Worm (Caenorhabditis elegans) whole organism, L1 larva: ENCODE results near the gene set-3.

Source experiments
- C16A3.4 ChIP-seq: fragments of 150-350 bp; optimal IDR thresholded peaks from 2 replicates; lab custom pipeline; 2014; ENCODE audit warnings: missing biosample characterization, missing genetic modification characterization
- F16B12.6 ChIP-seq: fragments of 150-350 bp; optimal IDR thresholded peaks from 2 replicates; lab custom pipeline; 2014; ENCODE audit warnings: missing biosample characterization, missing genetic modification characterization
- aha-1 ChIP-seq: fragments of 150-350 bp; optimal IDR thresholded peaks from 2 replicates; lab custom pipeline; 2014; ENCODE audit warnings: missing biosample characterization, missing genetic modification characterization
- alr-1 ChIP-seq: fragments of 200-800 bp; sonication (Bioruptor generic); optimal IDR thresholded peaks from 2 replicates; lab custom pipeline; 2018; ENCODE audit warnings: borderline replicate concordance, mild to moderate bottlenecking, missing genetic modification characterization, missing compliant biosample characterization
- aly-2 ChIP-seq: fragments of 150-350 bp; optimal IDR thresholded peaks from 2 replicates; lab custom pipeline; 2014; ENCODE audit warnings: missing biosample characterization, missing genetic modification characterization
- ceh-63 ChIP-seq: fragments of 200-800 bp; sonication (Bioruptor generic); optimal IDR thresholded peaks from 2 replicates; lab custom pipeline; 2018; ENCODE audit warnings: mild to moderate bottlenecking, missing genetic modification characterization, missing compliant biosample characterization
- ceh-82 ChIP-seq, 3 experiments: fragments of 150-350 bp in 1 of 3; sonication (generic microtip) in 2 of 3; optimal IDR thresholded peaks; 2 replicates each; lab custom pipeline; 2014 to 2017; ENCODE audit warnings: missing biosample characterization in 3 of 3, missing genetic modification characterization in 3 of 3
- ceh-90 ChIP-seq: sonication (generic microtip); optimal IDR thresholded peaks from 2 replicates; lab custom pipeline; 2016; ENCODE audit warnings: missing genetic modification characterization, missing compliant biosample characterization
- ces-1 ChIP-seq: fragments of 150-350 bp; optimal IDR thresholded peaks from 2 replicates; lab custom pipeline; 2014; ENCODE audit warnings: missing biosample characterization, missing genetic modification reagents, missing genetic modification characterization
- dsc-1 ChIP-seq: sonication (generic microtip); optimal IDR thresholded peaks from 2 replicates; lab custom pipeline; 2016; ENCODE audit warnings: mild to moderate bottlenecking, missing genetic modification characterization, missing compliant biosample characterization
- efl-1 ChIP-seq, 4 experiments: fragments of 150-350 bp; optimal IDR thresholded peaks in 3 of 4; peaks in 1 of 4; 1 replicate in 1 of 4; 2 replicates in 3 of 4; lab custom pipeline; 2014; ENCODE audit warnings: missing biosample characterization in 2 of 4, missing genetic modification characterization in 2 of 4, missing genetic modification reagents in 2 of 4
- egl-13 ChIP-seq: sonication (generic microtip); optimal IDR thresholded peaks from 2 replicates; lab custom pipeline; 2016; ENCODE audit warnings: missing genotype, missing genetic modification reagents, missing genetic modification characterization, missing compliant biosample characterization
- elt-2 ChIP-seq: sonication (generic microtip); optimal IDR thresholded peaks from 2 replicates; lab custom pipeline; 2016; ENCODE audit warnings: missing genetic modification characterization, mild to moderate bottlenecking, inconsistent platforms, missing compliant biosample characterization, missing genetic modification reagents
- elt-3 ChIP-seq, 6 experiments: fragments of 150-350 bp in 1 of 6; sonication (generic microtip); optimal IDR thresholded peaks; 2 replicates each; lab custom pipeline; 2017 to 2018; ENCODE audit warnings: missing biosample characterization in 6 of 6, missing genetic modification characterization in 6 of 6, inconsistent platforms in 1 of 6
- ets-5 ChIP-seq: fragments of 200-800 bp; sonication (Bioruptor generic); IDR thresholded peaks from 2 replicates; pipeline ENCODE4 v1.3.6; 2022; ENCODE audit warnings: missing genetic modification characterization, missing compliant biosample characterization
- fkh-4 ChIP-seq: sonication (generic microtip); optimal IDR thresholded peaks from 2 replicates; lab custom pipeline; 2016; ENCODE audit warnings: missing compliant biosample characterization, missing genetic modification characterization, borderline replicate concordance
- fos-1 ChIP-seq: fragments of 150-350 bp; optimal IDR thresholded peaks from 2 replicates; lab custom pipeline; 2014; ENCODE audit warnings: missing biosample characterization, missing genetic modification characterization
- hlh-17 ChIP-seq: fragments of 200-800 bp; sonication (Bioruptor generic); optimal IDR thresholded peaks from 2 replicates; lab custom pipeline; 2018; ENCODE audit warnings: missing genetic modification characterization, mild to moderate bottlenecking, missing compliant biosample characterization, moderate library complexity, borderline replicate concordance
- hpl-2 ChIP-seq: fragments of 150-350 bp; optimal IDR thresholded peaks from 2 replicates; lab custom pipeline; 2014; ENCODE audit warnings: missing biosample characterization, missing genetic modification reagents, missing genetic modification characterization
- irx-1 ChIP-seq: sonication (generic microtip); optimal IDR thresholded peaks from 2 replicates; lab custom pipeline; 2016; ENCODE audit warnings: missing genetic modification characterization, missing compliant biosample characterization
- lin-13 ChIP-seq: fragments of 150-350 bp; optimal IDR thresholded peaks from 2 replicates; lab custom pipeline; 2014; ENCODE audit warnings: missing biosample characterization, missing genetic modification reagents, missing genetic modification characterization
- lin-14 ChIP-seq: fragments of 200-800 bp; sonication (Bioruptor generic); optimal IDR thresholded peaks from 2 replicates; lab custom pipeline; 2018; ENCODE audit warnings: mild to moderate bottlenecking, missing genetic modification characterization, moderate library complexity, missing compliant biosample characterization
- lin-39 ChIP-seq: fragments of 150-350 bp; optimal IDR thresholded peaks from 2 replicates; lab custom pipeline; 2014; ENCODE audit warnings: missing biosample characterization, missing genetic modification reagents, missing genetic modification characterization
- lir-3 ChIP-seq: sonication (generic microtip); optimal IDR thresholded peaks from 2 replicates; lab custom pipeline; 2016; ENCODE audit warnings: mild to moderate bottlenecking, missing genetic modification characterization, moderate library complexity, missing compliant biosample characterization; ENCODE audit not compliant: poor library complexity
- lsy-2 ChIP-seq, 2 experiments: fragments of 150-350 bp; optimal IDR thresholded peaks; 2 replicates each; lab custom pipeline; 2014; ENCODE audit warnings: missing biosample characterization in 2 of 2, missing genetic modification characterization in 2 of 2
- nhr-28 ChIP-seq: fragments of 150-350 bp; optimal IDR thresholded peaks from 2 replicates; lab custom pipeline; 2014; ENCODE audit warnings: missing biosample characterization, missing genetic modification characterization
- nhr-47 ChIP-seq: sonication (generic microtip); optimal IDR thresholded peaks from 2 replicates; lab custom pipeline; 2016; ENCODE audit warnings: mild to moderate bottlenecking, missing genetic modification characterization, moderate library complexity, missing compliant biosample characterization
- nhr-71 ChIP-seq: sonication (generic microtip); optimal IDR thresholded peaks from 2 replicates; lab custom pipeline; 2016; ENCODE audit warnings: mild to moderate bottlenecking, missing genetic modification characterization, moderate library complexity, missing compliant biosample characterization
- nhr-76 ChIP-seq: sonication (generic microtip); optimal IDR thresholded peaks from 2 replicates; lab custom pipeline; 2017; ENCODE audit warnings: missing biosample characterization, missing genetic modification characterization
- nhr-77 ChIP-seq: fragments of 150-350 bp; optimal IDR thresholded peaks from 2 replicates; lab custom pipeline; 2014; ENCODE audit warnings: missing biosample characterization, missing genetic modification characterization
- rnt-1 ChIP-seq: sonication (generic microtip); optimal IDR thresholded peaks from 2 replicates; lab custom pipeline; 2016; ENCODE audit warnings: mild to moderate bottlenecking, missing genetic modification characterization, moderate library complexity, missing compliant biosample characterization
- swsn-7 ChIP-seq: sonication (generic microtip); optimal IDR thresholded peaks from 2 replicates; lab custom pipeline; 2016; ENCODE audit warnings: missing genetic modification characterization, missing compliant biosample characterization
- unc-130 ChIP-seq: fragments of 150-350 bp; optimal IDR thresholded peaks from 2 replicates; lab custom pipeline; 2017; ENCODE audit warnings: missing biosample characterization, missing genetic modification characterization, inconsistent platforms
- unc-62 ChIP-seq: fragments of 150-350 bp; optimal IDR thresholded peaks from 2 replicates; lab custom pipeline; 2014; ENCODE audit warnings: missing biosample characterization, missing genetic modification reagents, missing genetic modification characterization
- xbp-1 ChIP-seq: sonication (generic microtip); optimal IDR thresholded peaks from 2 replicates; lab custom pipeline; 2016; ENCODE audit warnings: missing genetic modification characterization, missing compliant biosample characterization
- zag-1 ChIP-seq: fragments of 150-350 bp; optimal IDR thresholded peaks from 2 replicates; lab custom pipeline; 2014; ENCODE audit warnings: missing biosample characterization, missing genetic modification characterization
- ztf-11 ChIP-seq, 2 experiments: sonication (generic microtip); optimal IDR thresholded peaks; 2 replicates each; lab custom pipeline; 2016 to 2017; ENCODE audit warnings: missing genetic modification characterization in 2 of 2, missing biosample characterization in 1 of 2, missing compliant biosample characterization in 1 of 2

The set-3 gene

ce11 chrIII:9717243-9717642, 22.9 kb upstream of the set-3 start (continued):
- TF ChIP-seq ceh-90 (tag; lab: Kevin White, UChicago) (peak; percentile 20), lin-39 (peak; percentile 56), alr-1 (tag; lab: Kevin White, UChicago) (no peak), lin-14 (peak; percentile 64), ces-1 (no peak), ets-5 (GFP tag; lab: Robert Waterston, UW) (no peak), aha-1 (tag; lab: Kevin White, UChicago) (no peak), unc-62 (GFP tag; lab: Kevin White, UChicago) (no peak), F16B12.6 (peak; percentile 18), ceh-82 (tag; optimal IDR thresholded peaks at IDR 0.05; lab: Kevin White, UChicago) (peak; percentile 43 to 56 (median 48)), lsy-2 (tag; optimal IDR thresholded peaks at IDR 0.05; lab: Kevin White, UChicago) (peak; percentile 32 to 69), nhr-77 (tag; lab: Kevin White, UChicago) (peak; percentile 40), lin-13 (GFP tag; lab: Kevin White, UChicago) (no peak), C16A3.4 (tag; lab: Kevin White, UChicago) (no peak), rnt-1 (tag; lab: Kevin White, UChicago) (peak; percentile 90), xbp-1 (tag; lab: Kevin White, UChicago) (peak; percentile 58), efl-1 (optimal IDR thresholded peaks at IDR 0.05; lab: Kevin White, UChicago) (peak; percentile 35 to 59), efl-1 (GFP tag; optimal IDR thresholded peaks at IDR 0.05 in 1 of 2; lab: Kevin White, UChicago) (peak; percentile 37 to 97), hpl-2 (GFP tag; lab: Kevin White, UChicago) (peak; percentile 34), hlh-17 (GFP tag; lab: Kevin White, UChicago) (no peak), fkh-4 (no peak), lir-3 (tag; lab: Kevin White, UChicago) (peak; percentile 31), nhr-47 (tag; lab: Kevin White, UChicago) (peak; percentile 84), dsc-1 (tag; lab: Kevin White, UChicago) (peak; percentile 81), ztf-11 (tag; optimal IDR thresholded peaks at IDR 0.05; lab: Kevin White, UChicago) (peak in 1 of 2 experiments; percentile 37), unc-130 (tag; lab: Kevin White, UChicago) (no peak), egl-13 (tag; lab: Kevin White, UChicago) (peak; percentile 20), nhr-28 (no peak), elt-3 (tag; optimal IDR thresholded peaks at IDR 0.05; lab: Kevin White, UChicago) (peak in 4 of 6 experiments; percentile 3 to 14 (median 8)), nhr-76 (no peak), nhr-71 (tag; lab: Kevin White, UChicago) (peak; percentile 89), swsn-7 (tag; lab: Kevin White, UChicago) (peak; percentile 78), fos-1 (tag; lab: Kevin White, UChicago) (peak; percentile 44), zag-1 (tag; lab: Kevin White, UChicago) (no peak)

DNA sequence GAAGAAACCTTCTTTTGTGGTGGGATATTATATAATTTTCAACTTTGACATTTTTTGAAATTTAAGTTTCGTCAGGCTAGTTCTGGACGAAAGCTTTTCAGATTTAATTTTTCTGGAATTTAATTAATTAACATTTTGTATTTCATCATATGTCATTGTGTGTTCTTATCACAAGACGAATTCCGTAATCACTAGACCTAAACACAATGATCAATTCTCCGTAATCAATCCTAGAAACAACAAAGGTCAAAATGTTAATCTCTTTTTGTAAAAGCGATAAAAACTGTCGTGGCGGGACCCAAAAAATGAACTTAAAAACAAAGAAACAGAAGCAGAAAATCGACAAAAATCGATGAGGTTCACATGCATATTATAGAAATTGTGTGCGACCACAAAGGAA, 20.4 kb upstream of the set-3 start:
- TF ChIP-seq ceh-63 (no peak), ceh-82 (tag; optimal IDR thresholded peaks at IDR 0.05; lab: Kevin White, UChicago) (no peak), nhr-71 (tag; lab: Kevin White, UChicago) (peak; percentile 29), elt-2 (tag; lab: Kevin White, UChicago) (peak; percentile 50), aly-2 (tag; lab: Kevin White, UChicago) (no peak), fkh-4 (no peak), lin-14 (no peak), lin-13 (GFP tag; lab: Kevin White, UChicago) (no peak)

ce11 chrIII:9713862-9714261, 19.5 kb upstream of the set-3 start, which contains the start of gene ncx-6:
Gene ncx-6, minus strand, starts transcription at chrIII:9713949.
- TF ChIP-seq irx-1 (no peak), elt-2 (tag; lab: Kevin White, UChicago) (peak; percentile 34)
